Fruit fly (Drosophila melanogaster) whole organism, embryonic: Measurements from ENCODE around the gene Drsl1.

ENCODE experiments used
- Aef1 ChIP-seq: fragments of 200-800 bp; sonication (Bioruptor generic); IDR thresholded peaks from 3 replicates; pipeline ENCODE4 v1.3.6; 2022; ENCODE audit warnings: missing biosample characterization, missing genetic modification characterization
- Bdp1 ChIP-seq: fragments of 200-800 bp; sonication (Bioruptor generic); optimal IDR thresholded peaks from 3 replicates; lab custom pipeline; 2016; ENCODE audit warnings: missing biosample characterization, missing genetic modification characterization
- Bteb2 ChIP-seq: fragments of 200-800 bp; sonication (Bioruptor generic); optimal IDR thresholded peaks from 2 replicates; lab custom pipeline; 2016; ENCODE audit warnings: missing biosample characterization, missing genetic modification characterization
- CG10462 ChIP-seq: fragments of 200-800 bp; sonication (Bioruptor generic); optimal IDR thresholded peaks from 2 replicates; lab custom pipeline; 2016; ENCODE audit warnings: missing biosample characterization, missing genetic modification characterization
- CG11456 ChIP-seq: fragments of 200-800 bp; sonication (Bioruptor generic); IDR thresholded peaks from 3 replicates; pipeline ENCODE4 v1.3.6; 2022; ENCODE audit warnings: missing biosample characterization, missing genetic modification characterization
- CG13123 ChIP-seq: fragments of 200-800 bp; sonication (Bioruptor generic); optimal IDR thresholded peaks from 2 replicates; lab custom pipeline; 2016; ENCODE audit warnings: missing biosample characterization, missing genetic modification characterization
- CG13894 ChIP-seq: fragments of 200-800 bp; sonication (Bioruptor generic); optimal IDR thresholded peaks from 3 replicates; lab custom pipeline; 2018; ENCODE audit warnings: missing biosample characterization, mild to moderate bottlenecking, missing genetic modification characterization, moderate library complexity
- CG14667 ChIP-seq: fragments of 200-800 bp; sonication (Bioruptor generic); IDR thresholded peaks from 2 replicates; pipeline ENCODE4 v1.3.6; 2022; ENCODE audit warnings: missing biosample characterization, missing genetic modification characterization
- CG15514 ChIP-seq: fragments of 200-800 bp; sonication (Bioruptor generic); optimal IDR thresholded peaks from 3 replicates; lab custom pipeline; 2017; ENCODE audit warnings: missing biosample characterization, missing genetic modification characterization, mild to moderate bottlenecking, moderate library complexity, missing genetic modification reagents
- CG1603 ChIP-seq: fragments of 200-800 bp; sonication (Bioruptor generic); optimal IDR thresholded peaks from 2 replicates; lab custom pipeline; 2019; ENCODE audit warnings: missing biosample characterization, mild to moderate bottlenecking, missing genetic modification characterization, moderate library complexity
- CG18262 ChIP-seq: fragments of 200-800 bp; optimal IDR thresholded peaks from 3 replicates; lab custom pipeline; 2019; ENCODE audit warnings: missing biosample characterization, mild to moderate bottlenecking, missing genetic modification characterization, moderate library complexity
- CG18599 ChIP-seq: fragments of 200-800 bp; sonication (Bioruptor generic); optimal IDR thresholded peaks from 3 replicates; lab custom pipeline; 2017; ENCODE audit warnings: missing biosample characterization, missing genetic modification characterization, mild to moderate bottlenecking, moderate library complexity, missing genetic modification reagents
- CG2199 ChIP-seq: fragments of 200-800 bp; sonication (Bioruptor generic); IDR thresholded peaks from 3 replicates; pipeline ENCODE4 v1.3.6; 2022; ENCODE audit warnings: missing biosample characterization, missing genetic modification characterization
- CG2202 ChIP-seq: fragments of 200-800 bp; sonication (Bioruptor generic); optimal IDR thresholded peaks from 2 replicates; lab custom pipeline; 2018; ENCODE audit warnings: missing biosample characterization, mild to moderate bottlenecking, missing genetic modification characterization
- CG2678 ChIP-seq: fragments of 200-800 bp; sonication (Bioruptor generic); optimal IDR thresholded peaks from 3 replicates; lab custom pipeline; 2019; ENCODE audit warnings: missing biosample characterization, mild to moderate bottlenecking, missing genetic modification characterization, moderate library complexity
- CG30020 ChIP-seq: fragments of 200-800 bp; optimal IDR thresholded peaks from 2 replicates; lab custom pipeline; 2019; ENCODE audit warnings: missing biosample characterization, mild to moderate bottlenecking, missing genetic modification characterization, moderate library complexity
- CG3407 ChIP-seq: fragments of 200-800 bp; sonication (Bioruptor generic); optimal IDR thresholded peaks from 2 replicates; lab custom pipeline; 2018; ENCODE audit warnings: missing biosample characterization, mild to moderate bottlenecking, missing genetic modification characterization
- CG34376 ChIP-seq: fragments of 200-800 bp; sonication (Bioruptor generic); optimal IDR thresholded peaks from 2 replicates; lab custom pipeline; 2018; ENCODE audit warnings: missing biosample characterization, mild to moderate bottlenecking, missing genetic modification characterization
- CG34422 ChIP-seq: fragments of 200-800 bp; sonication (Bioruptor generic); IDR thresholded peaks from 3 replicates; pipeline ENCODE4 v1.3.6; 2022; ENCODE audit warnings: missing biosample characterization, missing genetic modification characterization
- CG4424 ChIP-seq: fragments of 200-800 bp; sonication (Bioruptor generic); optimal IDR thresholded peaks from 3 replicates; lab custom pipeline; 2016; ENCODE audit warnings: missing biosample characterization, missing genetic modification characterization
- CG5245 ChIP-seq: fragments of 200-800 bp; sonication (Bioruptor generic); optimal IDR thresholded peaks from 3 replicates; lab custom pipeline; 2016; ENCODE audit warnings: missing biosample characterization, missing genetic modification characterization
- CG6254 ChIP-seq: fragments of 200-800 bp; sonication (Bioruptor generic); optimal IDR thresholded peaks from 3 replicates; lab custom pipeline; 2017; ENCODE audit warnings: mild to moderate bottlenecking, missing biosample characterization, missing genetic modification reagents, missing genetic modification characterization
- CG6791 ChIP-seq: fragments of 200-800 bp; sonication (Bioruptor generic); IDR thresholded peaks from 3 replicates; pipeline ENCODE4 v1.3.6; 2022; ENCODE audit warnings: missing biosample characterization, missing genetic modification characterization; ENCODE audit not compliant: partially characterized antibody
- CG8089 ChIP-seq: fragments of 200-800 bp; sonication (Bioruptor generic); optimal IDR thresholded peaks from 3 replicates; lab custom pipeline; 2016; ENCODE audit warnings: missing biosample characterization, missing genetic modification characterization
- CG9817 ChIP-seq: fragments of 200-800 bp; sonication (Bioruptor generic); optimal IDR thresholded peaks from 2 replicates; lab custom pipeline; 2018; ENCODE audit warnings: missing biosample characterization, mild to moderate bottlenecking, missing genetic modification characterization, moderate library complexity
- CkIIα-i1 ChIP-seq: fragments of 200-800 bp; sonication (Bioruptor generic); IDR thresholded peaks from 2 replicates; pipeline ENCODE4 v1.3.6; 2022; ENCODE audit warnings: missing biosample characterization, missing genetic modification characterization
- D19A ChIP-seq: fragments of 200-800 bp; optimal IDR thresholded peaks from 3 replicates; lab custom pipeline; 2019; ENCODE audit warnings: missing biosample characterization, mild to moderate bottlenecking, missing genetic modification characterization, moderate library complexity
- Dbx ChIP-seq: fragments of 200-800 bp; sonication (Bioruptor generic); IDR thresholded peaks from 3 replicates; pipeline ENCODE4 v1.3.6; 2022; ENCODE audit warnings: missing biosample characterization, missing genetic modification characterization
- Deaf1 ChIP-seq: fragments of 200-800 bp; optimal IDR thresholded peaks from 3 replicates; lab custom pipeline; 2019; ENCODE audit warnings: missing biosample characterization, mild to moderate bottlenecking, missing genetic modification characterization, moderate library complexity
- Dfd ChIP-seq, 2 experiments: fragments of >200 bp; optimal IDR thresholded peaks; 2 replicates each; lab custom pipeline; 2017; ENCODE audit warnings: missing biosample characterization in 2 of 2, missing genetic modification characterization in 2 of 2
- HmgZ ChIP-seq: fragments of 200-800 bp; sonication (Bioruptor generic); optimal IDR thresholded peaks from 2 replicates; lab custom pipeline; 2018; ENCODE audit warnings: missing biosample characterization, mild to moderate bottlenecking, missing genetic modification characterization
- Med ChIP-seq: fragments of 200-800 bp; sonication (Bioruptor generic); peaks from one replicate; lab custom pipeline; 2016; ENCODE audit warnings: missing biosample characterization, missing genetic modification characterization, mild to moderate bottlenecking, inconsistent platforms, moderate library complexity
- Mes4 ChIP-seq: fragments of 200-800 bp; sonication (Bioruptor generic); optimal IDR thresholded peaks from 2 replicates; lab custom pipeline; 2016; ENCODE audit warnings: missing biosample characterization, missing genetic modification characterization
- Side ChIP-seq: fragments of 200-800 bp; sonication (Bioruptor generic); optimal IDR thresholded peaks from 2 replicates; lab custom pipeline; 2016; ENCODE audit warnings: missing biosample characterization, missing genetic modification characterization
- Sin3A ChIP-seq: fragments of >200 bp; optimal IDR thresholded peaks from 2 replicates; lab custom pipeline; 2018
- Sry-β ChIP-seq: fragments of 200-800 bp; sonication (Bioruptor generic); optimal IDR thresholded peaks from 2 replicates; lab custom pipeline; 2018; ENCODE audit warnings: missing biosample characterization, mild to moderate bottlenecking, missing genetic modification characterization, moderate library complexity
- Taf1 ChIP-seq: fragments of 200-800 bp; sonication (Bioruptor generic); IDR thresholded peaks from 2 replicates; pipeline ENCODE4 v1.3.6; 2022; ENCODE audit warnings: missing biosample characterization, missing genetic modification characterization
- ap ChIP-seq: fragments of 200-800 bp; sonication (Bioruptor generic); IDR thresholded peaks from 2 replicates; pipeline ENCODE4 v1.3.6; 2022; ENCODE audit warnings: missing biosample characterization, missing genetic modification characterization
- ase ChIP-seq: fragments of 200-800 bp; sonication (Bioruptor generic); IDR thresholded peaks from 3 replicates; pipeline ENCODE4 v1.3.6; 2022; ENCODE audit warnings: missing biosample characterization, missing genetic modification characterization
- bigmax ChIP-seq: fragments of 200-800 bp; sonication (Bioruptor generic); optimal IDR thresholded peaks from 2 replicates; lab custom pipeline; 2018; ENCODE audit warnings: missing biosample characterization, mild to moderate bottlenecking, missing genetic modification characterization
- cad ChIP-seq: fragments of >200 bp; optimal IDR thresholded peaks from 2 replicates; lab custom pipeline; 2017; ENCODE audit warnings: missing biosample characterization, missing genetic modification characterization
- cg ChIP-seq: fragments of 200-800 bp; sonication (Bioruptor generic); optimal IDR thresholded peaks from 3 replicates; lab custom pipeline; 2019; ENCODE audit warnings: missing biosample characterization, mild to moderate bottlenecking, missing genetic modification characterization, moderate library complexity
- dmrt11E ChIP-seq: fragments of 200-800 bp; sonication (Bioruptor generic); optimal IDR thresholded peaks from 3 replicates; lab custom pipeline; 2018; ENCODE audit warnings: missing biosample characterization, mild to moderate bottlenecking, missing genetic modification characterization, moderate library complexity
- gsb-n ChIP-seq: fragments of 200-800 bp; sonication (Bioruptor generic); optimal IDR thresholded peaks from 3 replicates; lab custom pipeline; 2018; ENCODE audit warnings: missing biosample characterization, mild to moderate bottlenecking, missing genetic modification characterization
- insv ChIP-seq, 2 experiments: fragments of 200-800 bp; sonication (Bioruptor generic); optimal IDR thresholded peaks; 3 replicates each; lab custom pipeline; 2016 to 2018; ENCODE audit warnings: missing biosample characterization in 2 of 2, missing genetic modification characterization in 2 of 2
- klu ChIP-seq: fragments of 200-800 bp; sonication (Bioruptor generic); IDR thresholded peaks from 2 replicates; pipeline ENCODE4 v1.3.6; 2022; ENCODE audit warnings: missing biosample characterization, missing genetic modification characterization
- peb ChIP-seq: fragments of 200-800 bp; sonication (Bioruptor generic); IDR thresholded peaks from 2 replicates; pipeline ENCODE4 v1.3.6; 2022; ENCODE audit warnings: missing biosample characterization, missing genetic modification characterization
- pzg ChIP-seq: fragments of 200-800 bp; sonication (Bioruptor generic); optimal IDR thresholded peaks from 3 replicates; lab custom pipeline; 2018; ENCODE audit warnings: missing biosample characterization, mild to moderate bottlenecking, missing genetic modification characterization, moderate library complexity
- slbo ChIP-seq: fragments of 200-800 bp; sonication (Bioruptor generic); IDR thresholded peaks from 2 replicates; pipeline ENCODE4 v1.3.6; 2022; ENCODE audit warnings: missing biosample characterization, missing genetic modification characterization
- tio ChIP-seq: fragments of 200-800 bp; sonication (Bioruptor generic); optimal IDR thresholded peaks from 2 replicates; lab custom pipeline; 2017; ENCODE audit warnings: missing biosample characterization, missing genetic modification characterization, inconsistent platforms
- tx ChIP-seq: fragments of 200-800 bp; sonication (Bioruptor generic); optimal IDR thresholded peaks from 2 replicates; lab custom pipeline; 2016; ENCODE audit warnings: missing biosample characterization, missing genetic modification characterization
- unc-4 ChIP-seq: fragments of 200-800 bp; sonication (Bioruptor generic); IDR thresholded peaks from 2 replicates; pipeline ENCODE4 v1.3.6; 2022; ENCODE audit warnings: missing biosample characterization, missing genetic modification characterization; ENCODE audit not compliant: partially characterized antibody
- vnd ChIP-seq: fragments of 200-800 bp; sonication (Bioruptor generic); IDR thresholded peaks from 3 replicates; pipeline ENCODE4 v1.3.6; 2022; ENCODE audit warnings: missing biosample characterization, missing genetic modification characterization; ENCODE audit not compliant: partially characterized antibody

Gene Drsl1

dm6 chr3L:3306515-3306914 is 29.1 kb downstream of the Drsl1 start (continued):
- no peak for TF ChIP-seq CG3407 (GFP tag; lab: Kevin White, UChicago)
- TF ChIP-seq CG30020 (tag; lab: Kevin White, UChicago), result no peak
- no peak for TF ChIP-seq Taf1 (GFP tag; lab: Robert Waterston, UW)
- no peak for TF ChIP-seq CkIIα-i1 (GFP tag; lab: Robert Waterston, UW)
- TF ChIP-seq Aef1, result no peak
- 0 out of 3 replicates have a peak, but pooled peaks have one; percentile 40 for TF ChIP-seq vnd (GFP tag; lab: Robert Waterston, UW)
- TF ChIP-seq peb (GFP tag; lab: Robert Waterston, UW), result no peak
- no peak for TF ChIP-seq Med (GFP tag; lab: Kevin White, UChicago)
- TF ChIP-seq CG14667 (GFP tag; lab: Robert Waterston, UW), result no peak
- TF ChIP-seq CG4424, result no peak
- TF ChIP-seq CG34376 (GFP tag; lab: Kevin White, UChicago), result peak; percentile 93
- no peak for TF ChIP-seq Side
- no peak for TF ChIP-seq unc-4 (GFP tag; lab: Robert Waterston, UW)
- no peak for TF ChIP-seq Deaf1
- no peak for TF ChIP-seq CG18262 (tag; lab: Kevin White, UChicago)
- TF ChIP-seq CG34422, result no peak
- TF ChIP-seq dmrt11E, result no peak
- peak; percentile 43 for TF ChIP-seq CG18599
- no peak for TF ChIP-seq gsb-n (tag; lab: Kevin White, UChicago)
- TF ChIP-seq HmgZ (tag; lab: Kevin White, UChicago), result no peak
- TF ChIP-seq Bteb2 (GFP tag; lab: Kevin White, UChicago), result no peak
- TF ChIP-seq CG9817 (tag; lab: Kevin White, UChicago), result no peak
- no peak for TF ChIP-seq tio
- TF ChIP-seq ase (GFP tag; lab: Robert Waterston, UW), result no peak
- no peak for TF ChIP-seq CG5245 (GFP tag; lab: Kevin White, UChicago)
- no peak for TF ChIP-seq D19A (tag; lab: Kevin White, UChicago)
- no peak for TF ChIP-seq CG8089
- no peak for TF ChIP-seq Bdp1 (GFP tag; lab: Kevin White, UChicago)
- TF ChIP-seq Sry-β (GFP tag; lab: Kevin White, UChicago), result no peak
- TF ChIP-seq CG10462 (GFP tag; lab: Kevin White, UChicago), result no peak
- no peak for TF ChIP-seq CG2202
- TF ChIP-seq insv (GFP tag; optimal IDR thresholded peaks at IDR 0.05; lab: Kevin White, UChicago), result no peak
- no peak for TF ChIP-seq pzg (GFP tag; lab: Kevin White, UChicago)
- TF ChIP-seq CG6791, result no peak
- no peak for TF ChIP-seq cg (GFP tag; lab: Kevin White, UChicago)
- TF ChIP-seq CG11456 (GFP tag; lab: Robert Waterston, UW), result no peak
- TF ChIP-seq Dfd (GFP tag; optimal IDR thresholded peaks at IDR 0.05; lab: Kevin White, UChicago), result no peak
- TF ChIP-seq cad (GFP tag; lab: Kevin White, UChicago), result no peak
- TF ChIP-seq Mes4, result no peak
- TF ChIP-seq klu (GFP tag; lab: Robert Waterston, UW), result no peak
- TF ChIP-seq CG6254, result no peak
- TF ChIP-seq tx (GFP tag; lab: Kevin White, UChicago), result no peak
- no peak for TF ChIP-seq CG2199
- no peak for TF ChIP-seq CG13123 (GFP tag; lab: Kevin White, UChicago)
- peak; percentile 23 for TF ChIP-seq CG15514 (GFP tag; lab: Kevin White, UChicago)
- no peak for TF ChIP-seq Dbx (GFP tag; lab: Robert Waterston, UW)
- TF ChIP-seq bigmax (GFP tag; lab: Kevin White, UChicago), result no peak
- no peak for TF ChIP-seq Sin3A (lab: Kevin White, UChicago)
- TF ChIP-seq ap (GFP tag; lab: Robert Waterston, UW), result no peak
- no peak for TF ChIP-seq CG13894 (tag; lab: Kevin White, UChicago)
- peak; percentile 8 for TF ChIP-seq CG2678 (tag; lab: Kevin White, UChicago)
- TF ChIP-seq CG1603 (tag; lab: Kevin White, UChicago), result no peak
- no peak for TF ChIP-seq slbo (GFP tag; lab: Robert Waterston, UW)
